Worm (Caenorhabditis elegans): ENCODE results near the gene fbxa-166.

DNA sequence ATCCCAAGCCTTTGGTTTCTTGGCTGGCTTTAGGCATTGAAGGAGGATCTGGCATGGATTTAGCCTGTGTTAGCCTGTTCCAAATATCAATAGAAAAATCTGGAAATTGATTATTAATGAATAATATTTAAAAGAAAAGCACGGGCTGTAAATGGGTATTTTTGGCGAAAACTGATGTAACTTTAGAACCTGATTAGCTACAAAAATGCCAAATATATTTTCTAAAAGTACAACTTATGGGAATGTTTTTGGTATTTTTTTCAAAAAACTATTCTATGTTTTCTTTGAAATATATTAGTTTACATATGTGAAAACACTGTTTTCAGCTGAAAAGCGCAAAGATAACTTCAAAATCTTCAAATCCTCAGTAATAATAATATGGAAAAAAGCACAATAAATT lies 18.2 kb downstream of the fbxa-166 start, which contains the start of gene bath-26:
- TF ChIP-seq mdl-1 (tag; optimal IDR thresholded peaks at IDR 0.05) (no peak), nhr-237 (tag; optimal IDR thresholded peaks at IDR 0.05) (no peak), jun-1 (tag; optimal IDR thresholded peaks at IDR 0.05) (no peak), lin-39 (tag; optimal IDR thresholded peaks at IDR 0.05) (no peak), nfya-1 (tag; optimal IDR thresholded peaks at IDR 0.05; ENCODE audit: insufficient read depth) (no peak), ZK546.5 (tag; optimal IDR thresholded peaks at IDR 0.05) (no peak)

Measured in whole organism, L3 larva.